Worm (Caenorhabditis elegans): ENCODE data around the gene F46C5.4.

- TF ChIP-seq tra-4 (tag; optimal IDR thresholded peaks at IDR 0.05): no peak
- no peak for TF ChIP-seq hmg-4 (GFP tag; optimal IDR thresholded peaks at IDR 0.05)
- TF ChIP-seq tbx-37 (GFP tag; conservative IDR thresholded peaks at IDR 0.05): no peak
- TF ChIP-seq ets-7 (tag; optimal IDR thresholded peaks at IDR 0.05): no peak
- TF ChIP-seq aly-1 (tag; optimal IDR thresholded peaks at IDR 0.05): no peak
Observed at ce11 chrII:8859596-8859995, 23.7 kb downstream of the F46C5.4 start, which contains the start of gene snb-6.

All from whole organism, early embryonic.